Fruit fly (Drosophila melanogaster): ENCODE measurements around the gene CG12541.

The CG12541 gene

dm6 chrX:7013320-7014214 lies 52.3 kb downstream of the CG12541 start, which contains the start of the genes CG3032 and CG4593 (continued):
- TF ChIP-seq CG5180 (GFP tag; optimal IDR thresholded peaks at IDR 0.05): no peak
- peak; percentile 87 for TF ChIP-seq CG30403 (GFP tag; optimal IDR thresholded peaks at IDR 0.05)
- TF ChIP-seq h (optimal IDR thresholded peaks at IDR 0.05): no peak
- peak; percentile 57 for TF ChIP-seq CG2116 (GFP tag; optimal IDR thresholded peaks at IDR 0.05)
- TF ChIP-seq CG9609 (GFP tag; optimal IDR thresholded peaks at IDR 0.05): peak; percentile 74
- peak; percentile 54 for TF ChIP-seq CG7987 (GFP tag; optimal IDR thresholded peaks at IDR 0.05)
- peak; percentile 27 for TF ChIP-seq YL-1 (GFP tag; optimal IDR thresholded peaks at IDR 0.05)
- peak; percentile 37 for TF ChIP-seq CG15696 (tag; optimal IDR thresholded peaks at IDR 0.05)
- peak; percentile 58 for TF ChIP-seq D19A (tag; optimal IDR thresholded peaks at IDR 0.05)

DNA sequence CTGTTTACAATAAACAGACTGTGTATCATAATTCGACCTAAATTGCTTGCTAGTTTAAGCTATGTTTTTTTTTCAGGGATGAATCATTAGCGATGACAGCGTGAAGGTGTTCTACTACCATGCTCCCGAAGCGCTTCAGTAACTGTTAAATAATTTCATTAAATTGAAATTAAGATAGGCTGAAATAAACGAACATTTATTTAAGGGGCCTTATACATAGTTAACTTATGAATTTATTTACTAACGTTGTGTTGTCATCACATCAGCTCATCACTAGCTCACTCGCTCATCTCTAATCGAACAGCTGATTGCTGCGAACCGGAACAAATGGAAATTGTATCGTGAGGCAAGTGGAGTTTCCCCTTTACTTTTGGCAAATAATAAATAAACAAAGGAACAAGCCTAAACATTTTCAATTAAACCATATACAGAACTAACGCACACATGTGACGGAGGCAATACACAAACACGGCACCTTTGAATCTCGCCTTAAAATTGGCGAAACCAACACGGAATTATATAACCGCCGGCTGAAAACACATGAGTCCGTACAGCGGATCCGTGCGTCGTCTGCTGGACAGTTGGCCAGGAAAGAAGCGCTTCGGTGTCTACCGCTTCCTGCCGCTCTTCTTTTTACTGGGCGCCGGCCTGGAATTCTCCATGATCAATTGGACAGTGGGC lies 54.6 kb downstream of the CG12541 start, which contains the start of the genes cm, sloth1 and sloth2:
Gene cm, minus strand, starts transcription at position 83 of the 681 bp plus-strand sequence.
Gene sloth1, plus strand, starts transcription at position 295 of the 681 bp plus-strand sequence.
Gene sloth2, plus strand, starts transcription at position 295 of the 681 bp plus-strand sequence.
- peak; percentile 74 for TF ChIP-seq salm (tag; optimal IDR thresholded peaks at IDR 0.05)
- TF ChIP-seq exex (tag; optimal IDR thresholded peaks at IDR 0.05): peak; percentile 44
- TF ChIP-seq Tbp (GFP tag; optimal IDR thresholded peaks at IDR 0.05): no peak
- peak; percentile 76 for TF ChIP-seq CG17568 (GFP tag; optimal IDR thresholded peaks at IDR 0.05)
- TF ChIP-seq vvl (GFP tag; IDR thresholded peaks at IDR 0.05): peak; percentile 91
- peak; percentile 90 for TF ChIP-seq CG32772 (GFP tag; IDR thresholded peaks at IDR 0.05)
- peak; percentile 88 for TF ChIP-seq lmd (GFP tag; IDR thresholded peaks at IDR 0.05)
- peak; percentile 95 for TF ChIP-seq CG2120 (GFP tag; optimal IDR thresholded peaks at IDR 0.05)
- TF ChIP-seq CG7963 (GFP tag; IDR thresholded peaks at IDR 0.05; ENCODE audit: partially characterized antibody): peak; percentile 62
- peak; percentile 73 for TF ChIP-seq CG34376 (GFP tag; optimal IDR thresholded peaks at IDR 0.05)
- no peak for TF ChIP-seq CG8478 (optimal IDR thresholded peaks at IDR 0.05)
- no peak for TF ChIP-seq Ravus (GFP tag; IDR thresholded peaks at IDR 0.05)
- TF ChIP-seq Rx (GFP tag; IDR thresholded peaks at IDR 0.05): peak; percentile 87
- peak; percentile 86 for TF ChIP-seq Dbx (GFP tag; IDR thresholded peaks at IDR 0.05)
- TF ChIP-seq CG18599 (GFP tag; optimal IDR thresholded peaks at IDR 0.05): peak; percentile 82
- TF ChIP-seq pho (GFP tag; optimal IDR thresholded peaks at IDR 0.05): peak; percentile 87
- TF ChIP-seq al (GFP tag; IDR thresholded peaks at IDR 0.05): peak; percentile 90
- TF ChIP-seq CG17802 (tag; optimal IDR thresholded peaks at IDR 0.05): peak; percentile 50
- peak; percentile 78 for TF ChIP-seq nerfin-1 (tag; optimal IDR thresholded peaks at IDR 0.05)
- peak; percentile 13 for TF ChIP-seq CG3995 (GFP tag; optimal IDR thresholded peaks at IDR 0.05)
- no peak for TF ChIP-seq CG7745 (tag; optimal IDR thresholded peaks at IDR 0.05)
- TF ChIP-seq NC2β (GFP tag; optimal IDR thresholded peaks at IDR 0.05): peak; percentile 91
- peak; percentile 93 for TF ChIP-seq bab2 (GFP tag; optimal IDR thresholded peaks at IDR 0.05)
- peak; percentile 67 for TF ChIP-seq CG2875 (GFP tag; optimal IDR thresholded peaks at IDR 0.05)
- peak; percentile 82 for TF ChIP-seq CG8388 (GFP tag; optimal IDR thresholded peaks at IDR 0.05)
- TF ChIP-seq YL-1 (GFP tag; optimal IDR thresholded peaks at IDR 0.05): peak; percentile 65
- TF ChIP-seq Max (GFP tag; optimal IDR thresholded peaks at IDR 0.05): peak; percentile 76
- peak; percentile 3 for TF ChIP-seq Elba2 (GFP tag; optimal IDR thresholded peaks at IDR 0.05)
- TF ChIP-seq h (optimal IDR thresholded peaks at IDR 0.05): no peak
- TF ChIP-seq CG4854 (GFP tag; optimal IDR thresholded peaks at IDR 0.05): peak; percentile 64
- peak; percentile 42 for TF ChIP-seq emc (GFP tag; optimal IDR thresholded peaks at IDR 0.05)
- TF ChIP-seq CG12219 (GFP tag; optimal IDR thresholded peaks at IDR 0.05): peak; percentile 74
- TF ChIP-seq CG8089 (GFP tag; optimal IDR thresholded peaks at IDR 0.05): peak; percentile 76
- TF ChIP-seq Mes4 (GFP tag; optimal IDR thresholded peaks at IDR 0.05): peak; percentile 80
- TF ChIP-seq CG3163 (GFP tag; optimal IDR thresholded peaks at IDR 0.05): peak; percentile 55
- TF ChIP-seq shn (GFP tag; optimal IDR thresholded peaks at IDR 0.05): peak; percentile 84
- TF ChIP-seq CG8944 (GFP tag; optimal IDR thresholded peaks at IDR 0.05): peak; percentile 92
- TF ChIP-seq MTF-1 (GFP tag; optimal IDR thresholded peaks at IDR 0.05; ENCODE audit: borderline replicate concordance): peak; percentile 46
- TF ChIP-seq sens-2 (GFP tag; IDR thresholded peaks at IDR 0.05): peak; percentile 67
- peak; percentile 71; the same call in 1 of the 2 replicates for TF ChIP-seq aop (GFP tag; IDR thresholded peaks at IDR 0.05)

Data from whole organism, embryonic.